Fruit fly (Drosophila melanogaster): ENCODE data around the gene UbcE2H.

dm6 chrX:8092893-8093721 is 757 bp downstream of the UbcE2H start:
- TF ChIP-seq psq (optimal IDR thresholded peaks at IDR 0.05) (no peak), h (optimal IDR thresholded peaks at IDR 0.05) (no peak)

All from Kc167 (cell line).